Worm (Caenorhabditis elegans): ENCODE data around the gene clhm-1.

clhm-1 gene

DNA sequence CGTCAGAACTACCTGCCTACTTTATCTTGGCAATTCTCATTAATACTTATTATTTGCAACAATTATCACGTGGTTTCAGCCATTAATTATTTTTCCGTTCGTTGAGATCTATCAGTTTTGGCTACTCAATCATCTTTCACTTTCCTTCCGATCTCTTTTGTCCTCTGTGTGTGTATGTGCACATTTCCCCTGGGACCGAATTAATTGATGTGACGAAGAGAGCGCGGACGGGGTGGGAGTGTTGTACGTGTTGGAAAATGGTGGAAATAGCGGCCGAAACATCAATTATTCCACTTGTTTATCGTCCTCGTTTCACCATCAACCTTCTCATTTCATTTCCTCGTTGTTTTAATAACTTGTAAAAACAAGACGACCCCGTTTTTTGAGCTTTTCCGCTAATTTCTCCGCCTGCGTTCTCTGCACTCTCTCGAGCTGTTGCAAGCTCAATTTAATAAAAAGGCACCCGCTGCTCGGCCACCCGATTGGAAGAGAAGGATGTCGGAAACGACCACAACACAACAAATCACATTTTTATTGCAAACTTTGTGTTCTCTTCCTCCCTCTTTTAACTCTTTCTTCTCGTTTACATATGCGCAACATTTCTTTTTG is 32.4 kb downstream of the clhm-1 start:
- TF ChIP-seq unc-62 (GFP tag; optimal IDR thresholded peaks at IDR 0.05) (peak; percentile 80), mep-1 (tag; optimal IDR thresholded peaks at IDR 0.05) (no peak), flh-1 (GFP tag; optimal IDR thresholded peaks at IDR 0.05) (no peak), ceh-83 (GFP tag; optimal IDR thresholded peaks at IDR 0.05) (no peak), ceh-43 (GFP tag; optimal IDR thresholded peaks at IDR 0.05) (peak; percentile 82), unc-120 (tag; optimal IDR thresholded peaks at IDR 0.05; ENCODE audit: poor library complexity, severe bottlenecking) (peak; percentile 44), pha-4 (tag; optimal IDR thresholded peaks at IDR 0.05) (no peak), ham-2 (GFP tag; optimal IDR thresholded peaks at IDR 0.05) (peak; percentile 48), mls-2 (tag; optimal IDR thresholded peaks at IDR 0.05) (peak; percentile 50), ces-1 (GFP tag; optimal IDR thresholded peaks at IDR 0.05) (peak; percentile 91)

DNA sequence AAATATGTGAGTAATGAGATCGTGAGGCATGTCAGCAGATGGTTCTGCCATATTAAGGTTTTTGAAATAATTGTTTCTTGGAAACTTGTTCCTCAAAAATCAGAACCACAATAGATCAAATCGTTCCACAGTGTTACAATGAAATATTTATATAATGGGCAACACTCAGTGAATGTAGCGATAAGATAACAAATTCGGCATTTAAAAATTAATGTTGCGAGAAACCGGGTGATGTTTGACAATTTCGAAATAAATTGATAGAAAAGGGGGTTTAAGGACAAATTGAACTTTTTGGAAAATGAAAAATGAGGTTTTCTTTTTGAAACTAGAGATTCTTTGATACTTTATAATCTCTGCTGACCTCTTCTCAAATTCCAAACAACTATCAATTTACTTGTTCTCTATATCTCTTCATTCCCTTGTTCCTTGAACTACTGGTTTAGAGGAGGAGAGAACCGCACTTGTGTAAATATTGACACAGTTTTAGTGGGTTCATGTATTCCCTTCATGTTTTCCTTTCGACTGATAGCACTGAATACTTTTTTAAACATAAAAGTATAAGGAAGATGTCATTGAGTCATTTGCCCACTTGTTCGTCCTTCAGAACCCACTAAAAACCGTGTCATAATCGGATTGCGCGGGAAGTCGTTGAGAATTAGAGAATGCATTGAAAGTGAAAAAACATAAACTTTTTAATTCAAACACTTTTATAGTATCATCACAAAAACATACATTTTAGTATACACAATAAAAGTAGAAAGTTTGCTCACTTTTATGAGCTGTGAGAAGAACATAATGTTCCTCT is 33.8 kb downstream of the clhm-1 start:
- TF ChIP-seq ztf-11 (tag; optimal IDR thresholded peaks at IDR 0.05) (no peak), zip-8 (tag; optimal IDR thresholded peaks at IDR 0.05) (no peak), bed-3 (GFP tag; optimal IDR thresholded peaks at IDR 0.05) (no peak), nhr-237 (tag; optimal IDR thresholded peaks at IDR 0.05) (no peak), ceh-39 (tag; optimal IDR thresholded peaks at IDR 0.05) (no peak), unc-120 (tag; optimal IDR thresholded peaks at IDR 0.05; ENCODE audit: poor library complexity, severe bottlenecking) (no peak), blmp-1 (tag; optimal IDR thresholded peaks at IDR 0.05) (peak; percentile 9), nhr-76 (tag; optimal IDR thresholded peaks at IDR 0.05) (no peak), ceh-83 (GFP tag; optimal IDR thresholded peaks at IDR 0.05) (no peak), hlh-1 (tag; optimal IDR thresholded peaks at IDR 0.05) (no peak), unc-62 (GFP tag; optimal IDR thresholded peaks at IDR 0.05) (no peak), elt-3 (tag; optimal IDR thresholded peaks at IDR 0.05) (no peak), mab-5 (tag; optimal IDR thresholded peaks at IDR 0.05) (no peak), sptf-1 (tag; optimal IDR thresholded peaks at IDR 0.05) (no peak), sem-2 (GFP tag; optimal IDR thresholded peaks at IDR 0.05) (no peak), lin-32 (GFP tag; optimal IDR thresholded peaks at IDR 0.05) (peak; percentile 2), pha-4 (tag; optimal IDR thresholded peaks at IDR 0.05) (peak; percentile 61), tbx-8 (GFP tag; optimal IDR thresholded peaks at IDR 0.05) (no peak), nhr-12 (tag; optimal IDR thresholded peaks at IDR 0.05) (no peak), lsy-2 (tag; optimal IDR thresholded peaks at IDR 0.05) (no peak), cnd-1 (tag; optimal IDR thresholded peaks at IDR 0.05) (no peak), flh-1 (GFP tag; optimal IDR thresholded peaks at IDR 0.05) (no peak), lin-13 (tag; optimal IDR thresholded peaks at IDR 0.05) (no peak)

DNA sequence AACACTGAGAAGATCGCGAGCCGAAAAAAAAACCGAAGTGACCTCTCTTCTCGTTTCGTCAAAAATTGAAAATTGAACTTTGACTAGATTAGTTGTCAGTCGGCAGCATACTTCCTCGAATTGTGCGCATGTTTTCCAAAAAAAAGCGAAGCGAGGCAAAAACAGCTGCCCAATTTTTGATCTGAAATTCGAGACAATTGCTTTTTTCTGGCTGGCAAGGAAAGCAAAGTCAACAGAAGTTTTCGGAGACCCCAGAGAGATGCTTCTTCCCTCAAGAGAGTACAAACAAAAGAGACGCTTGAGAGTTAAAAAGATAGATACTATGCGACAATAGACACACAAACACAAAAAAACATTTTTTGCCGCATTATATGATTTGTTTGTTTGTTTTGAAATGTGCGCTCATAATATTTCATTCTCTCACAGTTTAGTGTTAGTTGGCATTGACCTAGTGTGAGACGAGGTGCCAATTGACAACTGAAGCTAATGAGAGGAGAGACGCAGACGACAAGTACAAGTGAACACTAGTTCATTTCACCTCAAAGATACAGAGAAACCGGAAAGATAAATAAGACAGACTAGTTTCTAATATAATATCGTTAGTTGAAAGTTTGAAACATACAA is 34.7 kb downstream of the clhm-1 start:
- TF ChIP-seq hlh-1 (tag; optimal IDR thresholded peaks at IDR 0.05) (peak; percentile 33), lin-13 (tag; optimal IDR thresholded peaks at IDR 0.05) (no peak), lsy-2 (tag; optimal IDR thresholded peaks at IDR 0.05) (peak; percentile 9), ces-1 (GFP tag; optimal IDR thresholded peaks at IDR 0.05) (peak; percentile 43), unc-62 (GFP tag; optimal IDR thresholded peaks at IDR 0.05) (peak; percentile 55), nhr-76 (tag; optimal IDR thresholded peaks at IDR 0.05) (no peak), pha-4 (tag; optimal IDR thresholded peaks at IDR 0.05) (peak; percentile 27), lin-32 (GFP tag; optimal IDR thresholded peaks at IDR 0.05) (no peak)

DNA sequence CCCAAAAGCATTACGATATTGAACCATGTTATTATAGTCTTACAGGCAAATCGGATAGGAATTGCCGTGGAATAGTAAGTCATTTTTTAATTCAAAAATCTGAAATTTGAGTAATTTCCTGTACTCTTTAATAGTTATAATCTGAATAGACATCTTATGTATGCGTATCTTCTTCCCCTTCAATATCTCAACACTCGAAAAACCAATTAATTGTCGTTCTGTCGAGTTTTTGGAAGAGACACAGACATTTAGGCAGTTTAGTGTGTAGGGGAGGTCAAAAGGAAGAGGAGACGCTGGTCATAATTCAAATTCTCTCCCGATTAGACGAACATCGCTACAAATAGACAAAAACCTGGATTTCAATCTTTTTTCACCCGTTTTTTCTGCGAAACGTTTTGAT is 35.3 kb downstream of the clhm-1 start:
- no peak for TF ChIP-seq nhr-76 (tag; optimal IDR thresholded peaks at IDR 0.05)
- peak; percentile 24 for TF ChIP-seq ceh-39 (tag; optimal IDR thresholded peaks at IDR 0.05)
- no peak for TF ChIP-seq ztf-11 (tag; optimal IDR thresholded peaks at IDR 0.05)
- TF ChIP-seq M03D4.4 (tag; optimal IDR thresholded peaks at IDR 0.05) = no peak
- TF ChIP-seq blmp-1 (tag; optimal IDR thresholded peaks at IDR 0.05) = no peak
- no peak for TF ChIP-seq unc-39 (tag; optimal IDR thresholded peaks at IDR 0.05)
- peak; percentile 35 for TF ChIP-seq ceh-83 (GFP tag; optimal IDR thresholded peaks at IDR 0.05)
- no peak for TF ChIP-seq ham-2 (GFP tag; optimal IDR thresholded peaks at IDR 0.05)
- no peak for TF ChIP-seq sem-2 (GFP tag; optimal IDR thresholded peaks at IDR 0.05)
- no peak for TF ChIP-seq lin-13 (tag; optimal IDR thresholded peaks at IDR 0.05)
- no peak for TF ChIP-seq zip-8 (tag; optimal IDR thresholded peaks at IDR 0.05)
- no peak for TF ChIP-seq pha-4 (tag; optimal IDR thresholded peaks at IDR 0.05)
- no peak for TF ChIP-seq nhr-237 (tag; optimal IDR thresholded peaks at IDR 0.05)
- peak; percentile 97 for TF ChIP-seq ces-1 (GFP tag; optimal IDR thresholded peaks at IDR 0.05)
- TF ChIP-seq nhr-28 (tag; optimal IDR thresholded peaks at IDR 0.05) = no peak
- TF ChIP-seq mls-2 (tag; optimal IDR thresholded peaks at IDR 0.05) = no peak
- no peak for TF ChIP-seq snpc-4 (tag; optimal IDR thresholded peaks at IDR 0.05)
- no peak for TF ChIP-seq mep-1 (tag; optimal IDR thresholded peaks at IDR 0.05)
- no peak for TF ChIP-seq sptf-1 (tag; optimal IDR thresholded peaks at IDR 0.05)
- no peak for TF ChIP-seq bed-3 (GFP tag; optimal IDR thresholded peaks at IDR 0.05)
- TF ChIP-seq cnd-1 (tag; optimal IDR thresholded peaks at IDR 0.05) = no peak
- no peak for TF ChIP-seq drap-1 (GFP tag; optimal IDR thresholded peaks at IDR 0.05)
- no peak for TF ChIP-seq flh-1 (GFP tag; optimal IDR thresholded peaks at IDR 0.05)
- no peak for TF ChIP-seq nhr-12 (tag; optimal IDR thresholded peaks at IDR 0.05)
- no peak for TF ChIP-seq lsy-2 (tag; optimal IDR thresholded peaks at IDR 0.05)
- TF ChIP-seq unc-62 (GFP tag; optimal IDR thresholded peaks at IDR 0.05) = peak; percentile 91
- TF ChIP-seq elt-3 (tag; optimal IDR thresholded peaks at IDR 0.05) = no peak
- no peak for TF ChIP-seq mab-5 (tag; optimal IDR thresholded peaks at IDR 0.05)
- no peak for TF ChIP-seq tbx-8 (GFP tag; optimal IDR thresholded peaks at IDR 0.05)
- no peak for TF ChIP-seq lin-32 (GFP tag; optimal IDR thresholded peaks at IDR 0.05)
- TF ChIP-seq hlh-1 (tag; optimal IDR thresholded peaks at IDR 0.05) = no peak
- TF ChIP-seq nhr-2 (tag; optimal IDR thresholded peaks at IDR 0.05) = peak; percentile 40

Measured in whole organism, mixed stage, embryonic.